Fruit fly (Drosophila melanogaster): ENCODE results near the gene Gr23a.

The Gr23a gene

DNA sequence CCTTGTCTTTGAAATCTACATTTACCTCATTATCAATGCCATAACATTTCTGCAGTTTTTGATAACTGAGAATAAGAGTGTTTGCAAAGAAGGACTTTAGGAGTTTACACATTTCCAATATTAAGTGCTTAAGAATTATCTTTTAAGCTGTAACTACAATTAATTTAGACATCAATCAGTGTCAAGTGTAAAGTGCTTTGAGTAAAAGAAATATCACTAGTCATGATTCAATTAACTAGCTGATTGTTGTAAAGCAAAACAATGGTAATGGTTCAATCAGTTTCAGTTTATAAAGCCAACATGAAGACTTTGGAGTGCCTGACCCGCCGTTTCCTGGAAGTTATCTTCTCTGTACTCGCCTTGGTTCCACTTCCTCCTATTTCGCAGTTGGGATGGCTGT is at the start of gene Gr23a:
TSS of gene Gr23a (plus strand) at position 301 of the 400 bp plus-strand sequence.
- no peak for TF ChIP-seq net (GFP tag; optimal IDR thresholded peaks at IDR 0.05)
- no peak for TF ChIP-seq CG31627 (GFP tag; optimal IDR thresholded peaks at IDR 0.05)
- no peak for TF ChIP-seq acj6 (GFP tag; optimal IDR thresholded peaks at IDR 0.05)
- TF ChIP-seq CG6276 (GFP tag; optimal IDR thresholded peaks at IDR 0.05) = no peak
- TF ChIP-seq CG7368 (GFP tag; optimal IDR thresholded peaks at IDR 0.05) = no peak
- no peak for TF ChIP-seq CG16779 (tag; optimal IDR thresholded peaks at IDR 0.05)
- TF ChIP-seq Eip78C (GFP tag) = no peak
- no peak for TF ChIP-seq CG11294 (GFP tag; IDR thresholded peaks at IDR 0.05)
- no peak for TF ChIP-seq achi (GFP tag; optimal IDR thresholded peaks at IDR 0.05)
- no peak for TF ChIP-seq fd85E (GFP tag; optimal IDR thresholded peaks at IDR 0.05)
- no peak for TF ChIP-seq CG8119 (GFP tag; IDR thresholded peaks at IDR 0.05)

dm6 chr2L:2619887-2620286 is 49.7 kb upstream of the Gr23a start, which contains the start of gene CG43403:
Gene CG43403, plus strand, starts transcription at chr2L:2620187.
- TF ChIP-seq CG34406 (GFP tag; optimal IDR thresholded peaks at IDR 0.05) (no peak), CG6276 (GFP tag; optimal IDR thresholded peaks at IDR 0.05) (no peak), Lpt (GFP tag; optimal IDR thresholded peaks at IDR 0.05) (no peak), Smox (GFP tag; optimal IDR thresholded peaks at IDR 0.05) (no peak), ss (GFP tag; optimal IDR thresholded peaks at IDR 0.05) (no peak), CG3032 (tag; optimal IDR thresholded peaks at IDR 0.05) (no peak), CG10669 (GFP tag; optimal IDR thresholded peaks at IDR 0.05) (no peak), CG8119 (GFP tag; IDR thresholded peaks at IDR 0.05) (no peak), CG4318 (GFP tag; optimal IDR thresholded peaks at IDR 0.05) (no peak), CG11762 (GFP tag; optimal IDR thresholded peaks at IDR 0.05; ENCODE audit: insufficient read depth) (no peak), CG31627 (GFP tag; optimal IDR thresholded peaks at IDR 0.05) (no peak), CG15336 (GFP tag; IDR thresholded peaks at IDR 0.05) (no peak), CG1621 (tag; optimal IDR thresholded peaks at IDR 0.05) (no peak), lz (GFP tag; optimal IDR thresholded peaks at IDR 0.05) (no peak), Hr39 (GFP tag; optimal IDR thresholded peaks at IDR 0.05) (no peak), Eip75B (GFP tag; optimal IDR thresholded peaks at IDR 0.05) (no peak), dsx (GFP tag; optimal IDR thresholded peaks at IDR 0.05; ENCODE audit: poor library complexity, severe bottlenecking) (no peak), CG32006 (GFP tag; optimal IDR thresholded peaks at IDR 0.05) (no peak), achi (GFP tag; optimal IDR thresholded peaks at IDR 0.05) (no peak), dac (GFP tag; optimal IDR thresholded peaks at IDR 0.05) (no peak)

DNA sequence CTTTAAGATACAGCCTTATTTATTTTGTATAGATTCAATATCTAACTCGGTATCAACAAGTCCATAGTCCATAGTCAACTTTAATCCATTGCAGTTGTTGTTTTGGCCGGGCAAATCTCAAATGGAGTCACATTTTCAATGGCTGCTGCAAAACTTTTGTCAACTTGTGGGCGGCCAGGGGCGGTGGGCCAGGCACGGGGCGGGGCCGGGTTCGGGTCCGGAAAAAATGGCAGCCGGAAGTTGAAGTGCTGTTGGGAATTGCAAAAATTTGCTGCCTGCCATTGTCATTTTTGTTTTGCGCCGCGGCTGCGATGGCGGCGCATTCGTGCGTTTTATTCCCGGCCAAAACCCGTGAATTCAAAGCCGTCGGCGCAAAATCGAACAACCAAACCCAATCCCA is 45.7 kb upstream of the Gr23a start:
- TF ChIP-seq CG6792 (GFP tag; optimal IDR thresholded peaks at IDR 0.05) = no peak
- no peak for TF ChIP-seq lz (GFP tag; optimal IDR thresholded peaks at IDR 0.05)
- TF ChIP-seq eg (GFP tag; IDR thresholded peaks at IDR 0.05) = no peak
- no peak for TF ChIP-seq cyc (GFP tag; optimal IDR thresholded peaks at IDR 0.05)
- TF ChIP-seq CG6276 (GFP tag; optimal IDR thresholded peaks at IDR 0.05) = no peak
- no peak for TF ChIP-seq fd59A (GFP tag; optimal IDR thresholded peaks at IDR 0.05)
- TF ChIP-seq CG9139 (GFP tag; optimal IDR thresholded peaks at IDR 0.05) = no peak
- no peak for TF ChIP-seq esn (GFP tag; optimal IDR thresholded peaks at IDR 0.05)
- no peak for TF ChIP-seq CG6808 (GFP tag; optimal IDR thresholded peaks at IDR 0.05)
- TF ChIP-seq net (GFP tag; optimal IDR thresholded peaks at IDR 0.05) = no peak
- no peak for TF ChIP-seq CG32006 (GFP tag; optimal IDR thresholded peaks at IDR 0.05)
- no peak for TF ChIP-seq CG6854 (GFP tag; optimal IDR thresholded peaks at IDR 0.05)
- no peak for TF ChIP-seq Gug (GFP tag; IDR thresholded peaks at IDR 0.05)
- TF ChIP-seq Hr38 (GFP tag; optimal IDR thresholded peaks at IDR 0.05) = no peak
- TF ChIP-seq salr (GFP tag; optimal IDR thresholded peaks at IDR 0.05) = no peak
- no peak for TF ChIP-seq CG34406 (GFP tag; optimal IDR thresholded peaks at IDR 0.05)
- no peak for TF ChIP-seq CG1621 (tag; optimal IDR thresholded peaks at IDR 0.05)
- TF ChIP-seq CG11762 (GFP tag; optimal IDR thresholded peaks at IDR 0.05; ENCODE audit: insufficient read depth) = no peak
